Fruit fly (Drosophila melanogaster) whole organism, embryonic: Measurements from ENCODE around the gene CG31800.

ENCODE experiments used
- Ada2b ChIP-seq: fragments of 200-800 bp; sonication (Bioruptor generic); IDR thresholded peaks from 2 replicates; pipeline ENCODE4 v1.3.6; 2022; ENCODE audit warnings: missing biosample characterization, missing genetic modification characterization
- B-H1 ChIP-seq: fragments of 200-800 bp; sonication (Bioruptor generic); IDR thresholded peaks from 3 replicates; pipeline ENCODE4 v1.3.6; 2022; ENCODE audit warnings: missing biosample characterization, missing genetic modification characterization
- C15 ChIP-seq: fragments of 200-800 bp; sonication (Bioruptor generic); IDR thresholded peaks from 3 replicates; pipeline ENCODE4 v1.3.6; 2022; ENCODE audit warnings: missing biosample characterization, missing genetic modification characterization
- CG10274 ChIP-seq: fragments of 200-800 bp; sonication (Bioruptor generic); optimal IDR thresholded peaks from 3 replicates; lab custom pipeline; 2017; ENCODE audit warnings: missing biosample characterization, mild to moderate bottlenecking, missing genetic modification characterization
- CG13296 ChIP-seq: fragments of 200-800 bp; sonication (Bioruptor generic); optimal IDR thresholded peaks from 3 replicates; lab custom pipeline; 2018; ENCODE audit warnings: missing biosample characterization, mild to moderate bottlenecking, missing genetic modification characterization
- CG15514 ChIP-seq: fragments of 200-800 bp; sonication (Bioruptor generic); optimal IDR thresholded peaks from 3 replicates; lab custom pipeline; 2017; ENCODE audit warnings: missing biosample characterization, missing genetic modification characterization, mild to moderate bottlenecking, moderate library complexity, missing genetic modification reagents
- CG15696 ChIP-seq: fragments of 200-800 bp; sonication (Bioruptor generic); optimal IDR thresholded peaks from 2 replicates; lab custom pipeline; 2019; ENCODE audit warnings: missing biosample characterization, mild to moderate bottlenecking, missing genetic modification characterization, moderate library complexity
- CG1602 ChIP-seq: fragments of 200-800 bp; sonication (Bioruptor generic); optimal IDR thresholded peaks from 3 replicates; lab custom pipeline; 2016; ENCODE audit warnings: missing biosample characterization, missing genetic modification characterization
- CG16779 ChIP-seq: fragments of 200-800 bp; sonication (Bioruptor generic); IDR thresholded peaks from 2 replicates; pipeline ENCODE4 v1.3.6; 2022; ENCODE audit warnings: missing biosample characterization, missing genetic modification characterization
- CG17361 ChIP-seq: fragments of 200-800 bp; sonication (Bioruptor generic); IDR thresholded peaks from 3 replicates; pipeline ENCODE4 v1.3.6; 2022; ENCODE audit warnings: missing biosample characterization, missing genetic modification characterization
- CG17385 ChIP-seq: fragments of 200-800 bp; sonication (Bioruptor generic); optimal IDR thresholded peaks from 3 replicates; lab custom pipeline; 2018; ENCODE audit warnings: missing biosample characterization, mild to moderate bottlenecking, missing genetic modification characterization
- CG18599 ChIP-seq: fragments of 200-800 bp; sonication (Bioruptor generic); optimal IDR thresholded peaks from 3 replicates; lab custom pipeline; 2017; ENCODE audit warnings: missing biosample characterization, missing genetic modification characterization, mild to moderate bottlenecking, moderate library complexity, missing genetic modification reagents
- CG2129 ChIP-seq: fragments of 200-800 bp; sonication (Bioruptor generic); IDR thresholded peaks from 2 replicates; pipeline ENCODE4 v1.3.6; 2022; ENCODE audit warnings: missing biosample characterization, missing genetic modification characterization; ENCODE audit not compliant: partially characterized antibody
- CG33557 ChIP-seq: fragments of 200-800 bp; sonication (Bioruptor generic); optimal IDR thresholded peaks from 2 replicates; lab custom pipeline; 2019; ENCODE audit warnings: missing biosample characterization, mild to moderate bottlenecking, missing genetic modification characterization, moderate library complexity
- CG7372 ChIP-seq: fragments of 200-800 bp; sonication (Bioruptor generic); IDR thresholded peaks from 2 replicates; pipeline ENCODE4 v1.3.6; 2022; ENCODE audit warnings: missing biosample characterization, missing genetic modification characterization
- CG7839 ChIP-seq: fragments of 200-800 bp; sonication (Bioruptor generic); optimal IDR thresholded peaks from 3 replicates; lab custom pipeline; 2018; ENCODE audit warnings: missing biosample characterization, mild to moderate bottlenecking, missing genetic modification characterization, moderate library complexity
- CG9932 ChIP-seq: fragments of 200-800 bp; sonication (Bioruptor generic); IDR thresholded peaks from 2 replicates; pipeline ENCODE4 v1.3.6; 2022; ENCODE audit warnings: missing biosample characterization, missing genetic modification characterization
- CTCF ChIP-seq: fragments of 200-800 bp; sonication (Bioruptor generic); optimal IDR thresholded peaks from 2 replicates; lab custom pipeline; 2017; ENCODE audit warnings: missing biosample characterization, mild to moderate bottlenecking, missing genetic modification characterization, moderate library complexity
- Chrac-16 ChIP-seq: fragments of 200-800 bp; sonication (Bioruptor generic); optimal IDR thresholded peaks from 3 replicates; lab custom pipeline; 2016; ENCODE audit warnings: missing biosample characterization, missing genetic modification characterization
- ERR ChIP-seq: fragments of 200-800 bp; sonication (Bioruptor generic); optimal IDR thresholded peaks from 2 replicates; lab custom pipeline; 2016; ENCODE audit warnings: missing biosample characterization, missing genetic modification characterization
- Fer1 ChIP-seq: fragments of 200-800 bp; sonication (Bioruptor generic); optimal IDR thresholded peaks from 2 replicates; lab custom pipeline; 2017; ENCODE audit warnings: missing biosample characterization, mild to moderate bottlenecking, missing genetic modification characterization
- HmgZ ChIP-seq: fragments of 200-800 bp; sonication (Bioruptor generic); optimal IDR thresholded peaks from 2 replicates; lab custom pipeline; 2018; ENCODE audit warnings: missing biosample characterization, mild to moderate bottlenecking, missing genetic modification characterization
- NfI ChIP-seq: fragments of 200-800 bp; sonication (Bioruptor generic); optimal IDR thresholded peaks from 3 replicates; lab custom pipeline; 2018; ENCODE audit warnings: missing biosample characterization, mild to moderate bottlenecking, missing genetic modification characterization, moderate library complexity
- Ptx1 ChIP-seq: fragments of 200-800 bp; sonication (Bioruptor generic); IDR thresholded peaks from 2 replicates; pipeline ENCODE4 v1.3.6; 2022; ENCODE audit warnings: missing biosample characterization, missing genetic modification characterization
- Sin3A ChIP-seq: fragments of >200 bp; optimal IDR thresholded peaks from 2 replicates; lab custom pipeline; 2018
- Vsx1 ChIP-seq: fragments of 200-800 bp; sonication (Bioruptor generic); optimal IDR thresholded peaks from 2 replicates; lab custom pipeline; 2017; ENCODE audit warnings: missing biosample characterization, mild to moderate bottlenecking, missing genetic modification characterization, missing genetic modification reagents
- ase ChIP-seq: fragments of 200-800 bp; sonication (Bioruptor generic); IDR thresholded peaks from 3 replicates; pipeline ENCODE4 v1.3.6; 2022; ENCODE audit warnings: missing biosample characterization, missing genetic modification characterization
- caup ChIP-seq: fragments of 200-800 bp; sonication (Bioruptor generic); optimal IDR thresholded peaks from 3 replicates; lab custom pipeline; 2017; ENCODE audit warnings: missing biosample characterization, mild to moderate bottlenecking, missing genetic modification characterization, moderate library complexity; ENCODE audit not compliant: severe bottlenecking
- ewg ChIP-seq: fragments of 200-800 bp; sonication (Bioruptor generic); optimal IDR thresholded peaks from 3 replicates; lab custom pipeline; 2017; ENCODE audit warnings: mild to moderate bottlenecking, missing biosample characterization, missing genetic modification reagents, missing genetic modification characterization
- gcm ChIP-seq: fragments of 200-800 bp; sonication (Bioruptor generic); optimal IDR thresholded peaks from 2 replicates; lab custom pipeline; 2019; ENCODE audit warnings: missing biosample characterization, mild to moderate bottlenecking, missing genetic modification characterization, moderate library complexity
- gcm2 ChIP-seq: fragments of 200-800 bp; sonication (Bioruptor generic); optimal IDR thresholded peaks from 2 replicates; lab custom pipeline; 2016; ENCODE audit warnings: missing biosample characterization, missing genetic modification characterization
- hb ChIP-seq: fragments of 200-800 bp; sonication (Bioruptor generic); IDR thresholded peaks from 3 replicates; pipeline ENCODE4 v1.3.6; 2022; ENCODE audit warnings: missing biosample characterization, missing genetic modification characterization; ENCODE audit not compliant: partially characterized antibody
- hbn ChIP-seq: fragments of 200-800 bp; sonication (Bioruptor generic); IDR thresholded peaks from 2 replicates; pipeline ENCODE4 v1.3.6; 2022; ENCODE audit warnings: missing biosample characterization, missing genetic modification characterization; ENCODE audit not compliant: partially characterized antibody
- hth ChIP-seq: fragments of >200 bp; optimal IDR thresholded peaks from 2 replicates; lab custom pipeline; 2017; ENCODE audit warnings: inconsistent platforms
- insv ChIP-seq, 2 experiments: fragments of 200-800 bp; sonication (Bioruptor generic); optimal IDR thresholded peaks; 3 replicates each; lab custom pipeline; 2016 to 2018; ENCODE audit warnings: missing biosample characterization in 2 of 2, missing genetic modification characterization in 2 of 2
- lmd ChIP-seq: fragments of 200-800 bp; sonication (Bioruptor generic); IDR thresholded peaks from 2 replicates; pipeline ENCODE4 v1.3.6; 2022; ENCODE audit warnings: missing biosample characterization, missing genetic modification characterization
- mam ChIP-seq: fragments of 200-800 bp; sonication (Bioruptor generic); optimal IDR thresholded peaks from 3 replicates; lab custom pipeline; 2016; ENCODE audit warnings: missing biosample characterization, missing genetic modification characterization
- mirr ChIP-seq: fragments of 200-800 bp; sonication (Bioruptor generic); optimal IDR thresholded peaks from 3 replicates; lab custom pipeline; 2018; ENCODE audit warnings: missing biosample characterization, mild to moderate bottlenecking, missing genetic modification characterization
- nerfin-1 ChIP-seq: fragments of 200-800 bp; sonication (Bioruptor generic); optimal IDR thresholded peaks from 3 replicates; lab custom pipeline; 2019; ENCODE audit warnings: missing biosample characterization, mild to moderate bottlenecking, missing genetic modification characterization, moderate library complexity
- sc ChIP-seq, 3 experiments: fragments of >200 bp in 2 of 3; fragments of 200-800 bp in 1 of 3; sonication (Bioruptor generic) in 1 of 3; optimal IDR thresholded peaks; 2 replicates in 2 of 3; 3 replicates in 1 of 3; lab custom pipeline; 2017; ENCODE audit warnings: mild to moderate bottlenecking in 1 of 3, missing biosample characterization in 1 of 3, missing genetic modification characterization in 1 of 3, missing genetic modification reagents in 1 of 3
- sd ChIP-seq: fragments of 200-800 bp; sonication (Bioruptor generic); optimal IDR thresholded peaks from 3 replicates; lab custom pipeline; 2018; ENCODE audit warnings: missing biosample characterization, mild to moderate bottlenecking, missing genetic modification characterization, moderate library complexity
- sob ChIP-seq: fragments of 200-800 bp; sonication (Bioruptor generic); IDR thresholded peaks from 2 replicates; pipeline ENCODE4 v1.3.6; 2022; ENCODE audit warnings: missing biosample characterization, missing genetic modification characterization
- ssp ChIP-seq: fragments of 200-800 bp; sonication (Bioruptor generic); IDR thresholded peaks from 2 replicates; pipeline ENCODE4 v1.3.6; 2022; ENCODE audit warnings: missing biosample characterization, missing genetic modification characterization
- tll ChIP-seq, 2 experiments: fragments of 200-800 bp in 1 of 2; fragments of >200 bp in 1 of 2; sonication (Bioruptor generic) in 1 of 2; optimal IDR thresholded peaks; 2 replicates each; lab custom pipeline; 2017 to 2019; ENCODE audit warnings: missing biosample characterization in 2 of 2, missing genetic modification characterization in 2 of 2, mild to moderate bottlenecking in 1 of 2, moderate library complexity in 1 of 2
- trem ChIP-seq: fragments of 200-800 bp; optimal IDR thresholded peaks from 3 replicates; lab custom pipeline; 2019; ENCODE audit warnings: missing biosample characterization, mild to moderate bottlenecking, missing genetic modification characterization, moderate library complexity
- trh ChIP-seq: fragments of 200-800 bp; sonication (Bioruptor generic); optimal IDR thresholded peaks from 2 replicates; lab custom pipeline; 2016; ENCODE audit warnings: missing biosample characterization, missing genetic modification characterization
- z ChIP-seq: fragments of 200-800 bp; sonication (Bioruptor generic); IDR thresholded peaks from 3 replicates; pipeline ENCODE4 v1.3.6; 2022; ENCODE audit warnings: missing biosample characterization, missing genetic modification characterization
- zfh2 ChIP-seq: fragments of 200-800 bp; sonication (Bioruptor generic); optimal IDR thresholded peaks from 2 replicates; lab custom pipeline; 2016; ENCODE audit warnings: missing biosample characterization, missing genetic modification characterization

CG31800 gene

DNA sequence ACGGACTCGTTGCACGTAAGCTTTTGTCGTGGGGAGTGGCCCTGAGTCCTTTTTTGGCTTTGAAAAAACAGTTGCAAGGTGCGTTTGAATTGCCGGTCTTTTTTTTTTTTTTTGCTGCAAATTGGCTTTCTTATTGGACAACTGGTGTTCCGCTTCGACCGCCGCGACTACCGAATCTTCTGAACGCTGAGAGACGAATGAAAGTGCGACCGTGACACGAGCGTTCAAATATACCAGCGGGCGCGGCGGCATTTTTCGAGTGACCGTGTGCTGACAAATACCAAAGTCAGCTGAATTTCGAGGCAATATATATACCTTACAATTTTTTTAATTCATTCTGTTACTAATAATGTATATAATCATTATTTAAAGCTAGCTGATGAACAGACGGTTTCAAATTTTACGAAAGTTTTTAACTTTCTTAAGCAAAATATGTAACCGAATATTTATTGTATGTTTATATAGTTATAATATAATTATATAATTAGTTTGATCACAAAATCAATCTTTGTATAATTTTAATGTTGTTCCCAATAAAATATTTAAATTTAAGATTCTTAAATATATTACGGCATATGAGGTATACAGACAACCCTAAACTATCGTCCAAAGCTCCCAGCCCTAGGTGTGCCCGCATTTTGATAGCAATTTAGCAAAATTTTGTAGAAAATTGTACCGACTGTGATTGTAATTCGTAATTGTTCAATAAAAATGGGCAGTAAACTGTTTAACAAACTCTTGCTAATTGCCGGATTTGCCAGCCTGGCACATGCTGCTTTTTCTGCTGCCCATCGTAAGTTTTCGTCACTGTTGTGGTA, 47.1 kb downstream of the CG31800 start, which contains the start of the genes Swip-1 and EMC5 (continued):
- TF ChIP-seq ewg (GFP tag; lab: Kevin White, UChicago) (peak; percentile 16), Chrac-16 (GFP tag; lab: Kevin White, UChicago) (peak; percentile 46), HmgZ (tag; lab: Kevin White, UChicago) (peak; percentile 28), Vsx1 (GFP tag; lab: Kevin White, UChicago) (peak; percentile 45), gcm (GFP tag; lab: Kevin White, UChicago) (peak; percentile 63), NfI (GFP tag; lab: Kevin White, UChicago) (peak; percentile 2), CG15514 (GFP tag; lab: Kevin White, UChicago) (peak; percentile 47), CG33557 (peak; percentile 58), trem (peak; percentile 60), Ptx1 (GFP tag; lab: Robert Waterston, UW) (peak; percentile 82), zfh2 (GFP tag; lab: Kevin White, UChicago) (peak; percentile 13), caup (GFP tag; lab: Kevin White, UChicago) (peak; percentile 27), z (no peak), CG15696 (peak; percentile 60), CG18599 (GFP tag; lab: Kevin White, UChicago) (peak; percentile 47), sd (peak; percentile 60), CG17361 (GFP tag; lab: Robert Waterston, UW) (peak; percentile 89), CG17385 (GFP tag; lab: Kevin White, UChicago) (peak; percentile 30), CG7372 (GFP tag; lab: Robert Waterston, UW) (no peak), ase (GFP tag; lab: Robert Waterston, UW) (peak; percentile 18; the same call in 1 of the 3 replicates), CG2129 (GFP tag; lab: Robert Waterston, UW) (0 out of 2 replicates have a peak, but pooled peaks have one; percentile 12), CG16779 (GFP tag; lab: Robert Waterston, UW) (no peak), hbn (peak; percentile 40; the same call in 1 of the 2 replicates), mam (GFP tag; lab: Kevin White, UChicago) (peak; percentile 35), trh (GFP tag; lab: Kevin White, UChicago) (peak; percentile 51), hb (GFP tag; lab: Robert Waterston, UW) (peak; percentile 42; the same call in 1 of the 3 replicates), Sin3A (no peak), CG1602 (GFP tag; lab: Kevin White, UChicago) (peak; percentile 30), CG7839 (tag; lab: Kevin White, UChicago) (peak; percentile 73), hth (lab: Kevin White, UChicago) (no peak), Fer1 (GFP tag; lab: Kevin White, UChicago) (peak; percentile 17), gcm2 (no peak), C15 (GFP tag; lab: Robert Waterston, UW) (0 out of 3 replicates have a peak, but pooled peaks have one; percentile 25), nerfin-1 (tag; lab: Kevin White, UChicago) (peak; percentile 42), CG13296 (peak; percentile 49), ERR (GFP tag; lab: Kevin White, UChicago) (no peak), B-H1 (GFP tag; lab: Robert Waterston, UW) (peak; percentile 17; the same call in 1 of the 3 replicates), CG9932 (peak; percentile 87), ssp (GFP tag; lab: Robert Waterston, UW) (peak; percentile 61), tll (GFP tag; optimal IDR thresholded peaks at IDR 0.05; lab: Kevin White, UChicago) (no peak), Ada2b (GFP tag; lab: Robert Waterston, UW) (0 out of 2 replicates have a peak, but pooled peaks have one; percentile 10), CG10274 (GFP tag; lab: Kevin White, UChicago) (no peak), sc (optimal IDR thresholded peaks at IDR 0.05; lab: Kevin White, UChicago) (no peak), sc (GFP tag; optimal IDR thresholded peaks at IDR 0.05; lab: Kevin White, UChicago) (peak; percentile 7), CTCF (GFP tag; lab: Kevin White, UChicago) (no peak), insv (GFP tag; optimal IDR thresholded peaks at IDR 0.05; lab: Kevin White, UChicago) (peak in 1 of 2 experiments; percentile 87), lmd (GFP tag; lab: Robert Waterston, UW) (peak; percentile 73; the same call in 1 of the 2 replicates), mirr (GFP tag; lab: Kevin White, UChicago) (no peak), sob (peak; percentile 71)
